Fruit fly (Drosophila melanogaster) whole organism, pupa: ENCODE data around the gene CG31121.

Source experiments
- CG10348 ChIP-seq: fragments of 200-800 bp; sonication (Bioruptor generic); IDR thresholded peaks from 2 replicates; pipeline ENCODE4 v1.3.6; 2022; ENCODE audit warnings: missing biosample characterization, missing genetic modification characterization
- CG12605 ChIP-seq: fragments of 200-800 bp; sonication (Bioruptor generic); IDR thresholded peaks from 2 replicates; pipeline ENCODE4 v1.3.6; 2022; ENCODE audit warnings: missing biosample characterization, missing genetic modification characterization
- CG13204 ChIP-seq: fragments of 200-800 bp; sonication (Bioruptor generic); optimal IDR thresholded peaks from 2 replicates; lab custom pipeline; 2018; ENCODE audit warnings: missing biosample characterization, mild to moderate bottlenecking, missing genetic modification characterization, moderate library complexity
- CG14655 ChIP-seq: fragments of 200-800 bp; sonication (Bioruptor generic); optimal IDR thresholded peaks from 3 replicates; lab custom pipeline; 2017; ENCODE audit warnings: mild to moderate bottlenecking, missing biosample characterization, missing genetic modification reagents, missing genetic modification characterization
- CG15710 ChIP-seq: fragments of 200-800 bp; sonication (Bioruptor generic); optimal IDR thresholded peaks from 2 replicates; lab custom pipeline; 2018; ENCODE audit warnings: missing biosample characterization, mild to moderate bottlenecking, missing genetic modification characterization, moderate library complexity
- CG17806 ChIP-seq: fragments of 200-800 bp; sonication (Bioruptor generic); optimal IDR thresholded peaks from 2 replicates; lab custom pipeline; 2018; ENCODE audit warnings: missing biosample characterization, mild to moderate bottlenecking, missing genetic modification characterization, moderate library complexity
- CG32121 ChIP-seq: fragments of 200-800 bp; sonication (Bioruptor generic); IDR thresholded peaks from 2 replicates; pipeline ENCODE4 v1.3.6; 2022; ENCODE audit warnings: missing biosample characterization, missing genetic modification characterization
- CG34367 ChIP-seq: fragments of 200-800 bp; sonication (Bioruptor generic); optimal IDR thresholded peaks from 2 replicates; lab custom pipeline; 2018; ENCODE audit warnings: missing biosample characterization, mild to moderate bottlenecking, missing genetic modification characterization
- CG4496 ChIP-seq: fragments of 200-800 bp; sonication (Bioruptor generic); IDR thresholded peaks from 3 replicates; pipeline ENCODE4 v1.3.6; 2022; ENCODE audit warnings: missing biosample characterization, missing genetic modification characterization
- CG8159 ChIP-seq: fragments of 200-800 bp; sonication (Bioruptor generic); optimal IDR thresholded peaks from 3 replicates; lab custom pipeline; 2018; ENCODE audit warnings: missing biosample characterization, mild to moderate bottlenecking, missing genetic modification characterization, moderate library complexity
- CG8301 ChIP-seq: fragments of 200-800 bp; sonication (Bioruptor generic); optimal IDR thresholded peaks from 2 replicates; lab custom pipeline; 2018; ENCODE audit warnings: missing biosample characterization, mild to moderate bottlenecking, missing genetic modification characterization
- CG9948 ChIP-seq: fragments of 200-800 bp; sonication (Bioruptor generic); optimal IDR thresholded peaks from 2 replicates; lab custom pipeline; 2018; ENCODE audit warnings: missing biosample characterization, mild to moderate bottlenecking, missing genetic modification characterization, moderate library complexity
- D1 ChIP-seq: fragments of 200-800 bp; sonication (Bioruptor generic); optimal IDR thresholded peaks from 2 replicates; lab custom pipeline; 2018; ENCODE audit warnings: missing biosample characterization, mild to moderate bottlenecking, missing genetic modification characterization, moderate library complexity
- EcR ChIP-seq: fragments of 200-800 bp; sonication (Bioruptor generic); optimal IDR thresholded peaks from 3 replicates; lab custom pipeline; 2019; ENCODE audit warnings: missing biosample characterization, missing genetic modification characterization, mild to moderate bottlenecking, moderate library complexity, missing genetic modification reagents
- Ets98B ChIP-seq: fragments of 200-800 bp; sonication (Bioruptor generic); IDR thresholded peaks from 2 replicates; pipeline ENCODE4 v1.3.6; 2022; ENCODE audit warnings: missing biosample characterization, missing genetic modification characterization
- Pif1A ChIP-seq: fragments of 200-800 bp; sonication (Bioruptor generic); optimal IDR thresholded peaks from 3 replicates; lab custom pipeline; 2016; ENCODE audit warnings: missing biosample characterization, missing genetic modification characterization
- Pif1B ChIP-seq: fragments of 200-800 bp; sonication (Bioruptor generic); optimal IDR thresholded peaks from 3 replicates; lab custom pipeline; 2016; ENCODE audit warnings: missing biosample characterization, missing genetic modification characterization
- Snoo ChIP-seq: fragments of 200-800 bp; sonication (Bioruptor generic); optimal IDR thresholded peaks from 3 replicates; lab custom pipeline; 2017; ENCODE audit warnings: missing biosample characterization, mild to moderate bottlenecking, missing genetic modification characterization, inconsistent platforms
- fd96Ca ChIP-seq: fragments of 200-800 bp; sonication (Bioruptor generic); IDR thresholded peaks from 3 replicates; pipeline ENCODE4 v1.3.6; 2022; ENCODE audit warnings: missing biosample characterization, missing genetic modification characterization
- gl ChIP-seq: fragments of 200-800 bp; sonication (Bioruptor generic); optimal IDR thresholded peaks from 2 replicates; lab custom pipeline; 2018; ENCODE audit warnings: missing biosample characterization, mild to moderate bottlenecking, missing genetic modification characterization
- rn ChIP-seq: fragments of 200-800 bp; sonication (Bioruptor generic); IDR thresholded peaks from 2 replicates; pipeline ENCODE4 v1.3.6; 2022; ENCODE audit warnings: missing biosample characterization, missing genetic modification characterization

Gene CG31121

DNA sequence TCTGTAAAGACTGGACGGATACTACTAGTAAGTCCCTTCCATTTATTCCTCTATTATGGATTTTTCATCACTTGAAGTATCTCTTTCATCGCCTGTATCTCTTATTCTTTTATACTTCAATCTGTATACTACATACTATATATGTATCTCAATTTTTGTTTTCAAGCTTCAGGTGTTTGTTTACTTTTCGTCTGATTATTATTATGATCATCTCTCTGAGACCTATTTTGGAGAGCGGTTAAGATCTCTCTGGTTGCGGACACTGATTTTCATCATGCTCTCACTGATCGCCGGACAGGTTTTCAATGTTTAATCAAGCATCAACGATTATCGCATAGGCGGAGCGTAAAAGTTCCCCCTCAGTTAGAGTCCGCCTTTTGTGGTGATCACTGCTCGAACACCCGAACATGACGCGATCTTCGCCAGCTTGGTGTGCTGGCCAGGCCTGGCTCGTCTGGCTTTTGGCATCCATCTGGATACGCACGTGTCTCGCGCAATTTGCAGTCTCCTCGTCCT, 31.8 kb downstream of the CG31121 start, which contains the start of gene CG7016:
Gene CG7016 (plus strand): TSS at position 358 of the 516 bp plus-strand sequence.
- TF ChIP-seq CG15710 (tag; lab: Kevin White, UChicago) (no peak), Ets98B (GFP tag; lab: Robert Waterston, UW) (no peak), EcR (GFP tag; lab: Kevin White, UChicago) (no peak), CG14655 (GFP tag; lab: Kevin White, UChicago) (no peak), Snoo (tag; lab: Kevin White, UChicago) (no peak), D1 (no peak), CG13204 (GFP tag; lab: Kevin White, UChicago) (no peak), CG8159 (tag; lab: Kevin White, UChicago) (no peak), CG12605 (no peak), CG34367 (tag; lab: Kevin White, UChicago) (no peak), CG17806 (no peak), CG10348 (no peak), CG4496 (no peak)
- TF ChIP-seq, all 21 proteins: peak for 0

- TF ChIP-seq CG9948 (tag; lab: Kevin White, UChicago), result no peak
- TF ChIP-seq EcR (GFP tag; lab: Kevin White, UChicago), result no peak
- TF ChIP-seq Pif1B (GFP tag; lab: Kevin White, UChicago), result no peak
- no peak for TF ChIP-seq CG14655 (GFP tag; lab: Kevin White, UChicago)
- TF ChIP-seq CG4496, result no peak
- no peak for TF ChIP-seq CG10348
- TF ChIP-seq CG8159 (tag; lab: Kevin White, UChicago), result no peak
- no peak for TF ChIP-seq fd96Ca
- no peak for TF ChIP-seq CG12605
- TF ChIP-seq CG34367 (tag; lab: Kevin White, UChicago), result no peak
- TF ChIP-seq Ets98B (GFP tag; lab: Robert Waterston, UW), result no peak
- no peak for TF ChIP-seq Snoo (tag; lab: Kevin White, UChicago)
- TF ChIP-seq D1, result no peak
- TF ChIP-seq CG15710 (tag; lab: Kevin White, UChicago), result no peak
- TF ChIP-seq CG17806, result no peak
- no peak for TF ChIP-seq CG32121
- TF ChIP-seq Pif1A (GFP tag; lab: Kevin White, UChicago), result no peak
- TF ChIP-seq CG8301 (tag; lab: Kevin White, UChicago), result no peak
- TF ChIP-seq, all 21 proteins: peak for 0
These were observed 32.3 kb downstream of the CG31121 start, which contains the start of gene CG13640 for dm6 chr3R:24862065-24862464. Gene CG13640, minus strand, starts transcription at chr3R:24862165.

DNA sequence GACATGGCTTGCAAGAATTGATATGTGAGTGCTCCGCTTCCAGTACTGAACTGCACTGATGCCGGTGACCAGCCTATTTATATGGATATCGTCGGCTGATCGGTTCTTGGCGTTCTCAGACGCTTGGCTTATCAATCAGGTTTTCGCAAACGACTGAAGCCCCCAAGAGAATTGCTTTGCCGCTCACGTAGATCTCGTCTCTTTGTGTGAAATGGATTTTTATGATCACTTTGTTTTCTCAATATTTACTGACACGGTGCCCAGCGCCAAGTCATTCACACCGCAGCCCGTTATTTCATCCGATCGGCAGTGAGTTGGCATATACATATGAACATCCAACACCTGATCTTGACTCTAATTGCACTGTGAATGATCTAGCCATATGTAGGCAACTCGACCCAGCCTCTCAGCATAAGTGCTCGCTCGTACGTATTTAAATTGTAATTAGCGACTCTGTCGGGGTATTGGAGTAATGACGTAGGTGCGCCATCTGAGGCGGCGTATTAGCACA, 34.0 kb downstream of the CG31121 start, which contains the start of gene CG13639:
Gene CG13639 (minus strand): TSS at position 51 of the 511 bp plus-strand sequence.
- no peak for TF ChIP-seq CG13204 (GFP tag; lab: Kevin White, UChicago)
- peak; percentile 27 for TF ChIP-seq CG34367 (tag; lab: Kevin White, UChicago)
- peak; percentile 87 for TF ChIP-seq EcR (GFP tag; lab: Kevin White, UChicago)

dm6 chr3R:24859701-24860100, 34.7 kb downstream of the CG31121 start, which contains the start of gene ppk22:
Gene ppk22, minus strand, starts transcription at chr3R:24859801.
- TF ChIP-seq CG9948 (tag; lab: Kevin White, UChicago) (no peak), CG4496 (no peak), CG32121 (no peak), rn (GFP tag; lab: Robert Waterston, UW) (no peak), CG14655 (GFP tag; lab: Kevin White, UChicago) (no peak), Pif1A (GFP tag; lab: Kevin White, UChicago) (no peak), EcR (GFP tag; lab: Kevin White, UChicago) (no peak), fd96Ca (no peak), CG8159 (tag; lab: Kevin White, UChicago) (no peak), CG13204 (GFP tag; lab: Kevin White, UChicago) (no peak)
- TF ChIP-seq, all 21 proteins: peak for 0

- TF ChIP-seq Pif1A (GFP tag; lab: Kevin White, UChicago) (no peak), CG17806 (no peak), gl (tag; lab: Kevin White, UChicago) (no peak), rn (GFP tag; lab: Robert Waterston, UW) (no peak), CG34367 (tag; lab: Kevin White, UChicago) (no peak), CG12605 (no peak), CG15710 (tag; lab: Kevin White, UChicago) (no peak), Snoo (tag; lab: Kevin White, UChicago) (no peak), fd96Ca (no peak), Ets98B (GFP tag; lab: Robert Waterston, UW) (no peak), CG8159 (tag; lab: Kevin White, UChicago) (no peak), CG13204 (GFP tag; lab: Kevin White, UChicago) (no peak), CG10348 (no peak), CG32121 (no peak), CG9948 (tag; lab: Kevin White, UChicago) (no peak), CG14655 (GFP tag; lab: Kevin White, UChicago) (no peak), CG8301 (tag; lab: Kevin White, UChicago) (no peak), CG4496 (no peak), D1 (no peak)
These were observed 36.9 kb downstream of the CG31121 start, which contains the start of gene CAH4 for dm6 chr3R:24857459-24857858. Gene CAH4, minus strand, starts transcription at chr3R:24857559.

dm6 chr3R:24856143-24856542, 38.3 kb downstream of the CG31121 start, which contains the start of gene HDAC11:
Gene HDAC11, minus strand, starts transcription at chr3R:24856243.
- TF ChIP-seq CG12605, result no peak
- no peak for TF ChIP-seq Pif1A (GFP tag; lab: Kevin White, UChicago)
- 0 out of 2 replicates have a peak, but pooled peaks have one; percentile 27 for TF ChIP-seq CG32121
- TF ChIP-seq CG8159 (tag; lab: Kevin White, UChicago), result no peak
- TF ChIP-seq, all 21 proteins: peak for 1
